Worm (Caenorhabditis elegans) whole organism, young adult: ENCODE measurements around the gene fbxc-20.

ENCODE experiments used
- F23B12.7 ChIP-seq: sonication (generic microtip); optimal IDR thresholded peaks from 2 replicates; lab custom pipeline; 2017; ENCODE audit warnings: missing genetic modification characterization, mild to moderate bottlenecking, missing compliant biosample characterization, antibody characterized with exemption, moderate library complexity; ENCODE audit not compliant: insufficient read depth
- egrh-3 ChIP-seq: fragments of 200-800 bp; sonication (Bioruptor generic); IDR thresholded peaks from 2 replicates; pipeline ENCODE4 v1.3.6; 2022; ENCODE audit warnings: missing genetic modification reagents, missing genetic modification characterization, missing compliant biosample characterization
- lag-1 ChIP-seq: fragments of 200-800 bp; sonication (Bioruptor generic); IDR thresholded peaks from 2 replicates; pipeline ENCODE4 v1.3.6; 2022; ENCODE audit warnings: missing genetic modification reagents, missing genetic modification characterization, missing compliant biosample characterization
- nhr-90 ChIP-seq: sonication (generic microtip); optimal IDR thresholded peaks from 2 replicates; lab custom pipeline; 2016; ENCODE audit warnings: missing genotype, mild to moderate bottlenecking, missing genetic modification characterization, missing compliant biosample characterization
- unc-62 ChIP-seq: fragments of 150-350 bp; optimal IDR thresholded peaks from 2 replicates; lab custom pipeline; 2014; ENCODE audit warnings: missing biosample characterization, missing genetic modification reagents, missing genetic modification characterization

DNA sequence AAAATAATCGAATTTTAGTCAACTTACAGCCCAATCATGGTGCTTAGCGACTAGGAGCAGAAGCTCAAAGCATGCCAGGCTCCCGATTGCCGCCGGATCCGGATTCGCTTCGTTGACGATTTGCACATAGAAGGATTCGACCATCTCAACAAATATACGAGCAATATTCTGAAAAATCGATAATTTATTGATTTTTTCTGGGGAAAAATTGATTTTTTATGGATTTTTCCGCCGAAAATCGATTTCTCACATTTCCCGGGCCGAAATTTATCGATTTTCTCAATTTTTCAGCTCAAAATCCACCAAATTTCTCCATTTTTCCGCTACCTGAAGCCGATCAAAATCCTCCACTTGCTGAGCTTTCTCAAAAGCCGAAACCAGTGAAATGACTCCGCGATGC, 49.9 kb downstream of the fbxc-20 start:
- TF ChIP-seq F23B12.7 (tag; lab: Kevin White, UChicago) (no peak), nhr-90 (tag; lab: Kevin White, UChicago) (no peak), egrh-3 (GFP tag; lab: Robert Waterston, UW) (no peak), lag-1 (no peak), unc-62 (no peak)
